Worm (Caenorhabditis elegans): Measurements from ENCODE around the gene ZK218.4.

DNA sequence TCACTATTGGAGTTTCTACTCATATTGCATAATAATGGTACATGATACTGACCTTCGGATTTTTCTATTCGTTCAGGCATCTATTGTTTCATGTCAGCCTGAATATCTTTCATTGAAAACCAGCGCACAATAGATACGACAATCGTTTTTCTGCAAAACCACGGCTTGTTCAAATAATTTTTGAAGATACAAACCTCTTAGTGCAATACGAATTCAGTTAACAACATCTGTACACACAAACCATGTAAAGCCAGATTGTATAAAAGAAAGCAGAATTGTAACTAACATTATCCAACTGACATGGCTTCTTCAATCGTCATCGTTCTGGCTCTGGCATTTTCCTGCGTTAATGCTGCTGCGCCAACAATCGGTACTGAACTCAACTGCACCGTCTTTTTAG is 6.8 kb downstream of the ZK218.4 start, which contains the start of gene ZK218.7:
- TF ChIP-seq F55B11.4 (tag; optimal IDR thresholded peaks at IDR 0.05; ENCODE audit: borderline replicate concordance, insufficient read depth) (no peak), snpc-1.1 (tag; optimal IDR thresholded peaks at IDR 0.05; ENCODE audit: insufficient read depth) (no peak)
